Worm (Caenorhabditis elegans) whole organism, young adult: Measurements from ENCODE around the gene srx-116.

Source experiments
- C06A6.2 ChIP-seq: fragments of 200-800 bp; sonication (Bioruptor generic); conservative IDR thresholded peaks from 2 replicates; pipeline ENCODE4 v1.3.6; 2022; ENCODE audit warnings: missing genetic modification characterization, missing compliant biosample characterization
- F22D6.2 ChIP-seq: sonication (generic microtip); optimal IDR thresholded peaks from 2 replicates; lab custom pipeline; 2016; ENCODE audit warnings: mild to moderate bottlenecking, missing genetic modification characterization, missing compliant biosample characterization
- F55B11.4 ChIP-seq: sonication (generic microtip); optimal IDR thresholded peaks from 2 replicates; lab custom pipeline; 2016; ENCODE audit warnings: missing compliant biosample characterization, missing genetic modification characterization, borderline replicate concordance; ENCODE audit not compliant: insufficient read depth
- Y53G8AR.9 ChIP-seq: fragments of 200-800 bp; sonication (Bioruptor generic); conservative IDR thresholded peaks from 2 replicates; pipeline ENCODE4 v1.3.6; 2022; ENCODE audit warnings: missing genetic modification reagents, missing genetic modification characterization, missing compliant biosample characterization
- Y56A3A.18 ChIP-seq: fragments of 200-800 bp; sonication (Bioruptor generic); IDR thresholded peaks from 2 replicates; pipeline ENCODE4 v1.3.6; 2022; ENCODE audit warnings: missing genetic modification reagents, missing genetic modification characterization, missing compliant biosample characterization
- ZK185.1 ChIP-seq: sonication (generic microtip); optimal IDR thresholded peaks from 2 replicates; lab custom pipeline; 2016; ENCODE audit warnings: mild to moderate bottlenecking, missing genetic modification characterization, missing compliant biosample characterization; ENCODE audit not compliant: poor library complexity, severe bottlenecking
- ama-1 ChIP-seq, 3 experiments: fragments of 150-350 bp in 1 of 3; sonication (generic microtip) in 2 of 3; optimal IDR thresholded peaks; 2 replicates each; lab custom pipeline; 2014 to 2018; ENCODE audit warnings: missing biosample characterization in 2 of 3, missing genetic modification characterization in 2 of 3, missing genetic modification reagents in 2 of 3
- aptf-3 ChIP-seq: fragments of 200-800 bp; sonication (Bioruptor generic); IDR thresholded peaks from 2 replicates; pipeline ENCODE4 v1.3.6; 2022; ENCODE audit warnings: missing genetic modification characterization, missing compliant biosample characterization
- atf-7 ChIP-seq: sonication (generic microtip); optimal IDR thresholded peaks from 2 replicates; lab custom pipeline; 2017; ENCODE audit warnings: mild to moderate bottlenecking, missing genetic modification characterization, missing compliant biosample characterization
- attf-5 ChIP-seq: fragments of 200-800 bp; sonication (Bioruptor generic); optimal IDR thresholded peaks from 2 replicates; lab custom pipeline; 2018; ENCODE audit warnings: mild to moderate bottlenecking, missing genetic modification characterization, missing compliant biosample characterization
- ccch-3 ChIP-seq: fragments of 200-800 bp; sonication (Bioruptor generic); optimal IDR thresholded peaks from 2 replicates; lab custom pipeline; 2018; ENCODE audit warnings: mild to moderate bottlenecking, missing genetic modification characterization, missing compliant biosample characterization
- ceh-27 ChIP-seq: fragments of 200-800 bp; sonication (Bioruptor generic); optimal IDR thresholded peaks from 2 replicates; lab custom pipeline; 2018; ENCODE audit warnings: mild to moderate bottlenecking, missing genetic modification characterization, moderate library complexity, missing compliant biosample characterization
- ceh-58 ChIP-seq: fragments of 200-800 bp; sonication (Bioruptor generic); IDR thresholded peaks from 2 replicates; pipeline ENCODE4 v1.3.6; 2022; ENCODE audit warnings: missing genetic modification characterization, missing compliant biosample characterization
- chd-7 ChIP-seq: sonication (generic microtip); optimal IDR thresholded peaks from 2 replicates; lab custom pipeline; 2016; ENCODE audit warnings: mild to moderate bottlenecking, missing genetic modification characterization, moderate library complexity, missing compliant biosample characterization
- dox-1 ChIP-seq: fragments of 200-800 bp; sonication (Bioruptor generic); IDR thresholded peaks from 2 replicates; pipeline ENCODE4 v1.3.6; 2022; ENCODE audit warnings: missing genetic modification reagents, missing genetic modification characterization, missing compliant biosample characterization
- dpff-1 ChIP-seq: sonication (generic microtip); optimal IDR thresholded peaks from 2 replicates; lab custom pipeline; 2017; ENCODE audit warnings: mild to moderate bottlenecking, missing genetic modification characterization, missing compliant biosample characterization
- dpl-1 ChIP-seq: fragments of 150-350 bp; optimal IDR thresholded peaks from 2 replicates; lab custom pipeline; 2014; ENCODE audit warnings: missing biosample characterization, missing genetic modification reagents, missing genetic modification characterization
- egl-18 ChIP-seq: fragments of 200-800 bp; sonication (Bioruptor generic); IDR thresholded peaks from 2 replicates; pipeline ENCODE4 v1.3.6; 2022; ENCODE audit warnings: missing genetic modification reagents, missing genetic modification characterization, missing compliant biosample characterization
- egrh-3 ChIP-seq: fragments of 200-800 bp; sonication (Bioruptor generic); IDR thresholded peaks from 2 replicates; pipeline ENCODE4 v1.3.6; 2022; ENCODE audit warnings: missing genetic modification reagents, missing genetic modification characterization, missing compliant biosample characterization
- gei-17 ChIP-seq: fragments of 200-800 bp; sonication (Bioruptor generic); optimal IDR thresholded peaks from 2 replicates; lab custom pipeline; 2018; ENCODE audit warnings: mild to moderate bottlenecking, missing genetic modification characterization, missing compliant biosample characterization
- him-1 ChIP-seq: sonication (generic microtip); optimal IDR thresholded peaks from 2 replicates; lab custom pipeline; 2016; ENCODE audit warnings: missing genotype, missing genetic modification reagents, missing genetic modification characterization, missing compliant biosample characterization
- hlh-12 ChIP-seq: sonication (generic microtip); optimal IDR thresholded peaks from 2 replicates; lab custom pipeline; 2016; ENCODE audit warnings: missing genetic modification characterization, missing compliant biosample characterization
- hlh-26 ChIP-seq: fragments of 200-800 bp; sonication (Bioruptor generic); conservative IDR thresholded peaks from 2 replicates; pipeline ENCODE4 v1.3.6; 2022; ENCODE audit warnings: missing genetic modification reagents, missing genetic modification characterization, missing compliant biosample characterization
- lin-26 ChIP-seq: fragments of 200-800 bp; sonication (Bioruptor generic); IDR thresholded peaks from 2 replicates; pipeline ENCODE4 v1.3.6; 2022; ENCODE audit warnings: missing genetic modification reagents, missing genetic modification characterization, missing compliant biosample characterization
- lin-54 ChIP-seq: fragments of 200-800 bp; sonication (Bioruptor generic); optimal IDR thresholded peaks from 2 replicates; lab custom pipeline; 2018; ENCODE audit warnings: mild to moderate bottlenecking, missing genetic modification characterization, missing compliant biosample characterization
- lsl-1 ChIP-seq: fragments of 200-800 bp; sonication (Bioruptor generic); optimal IDR thresholded peaks from 2 replicates; lab custom pipeline; 2018; ENCODE audit warnings: mild to moderate bottlenecking, missing genetic modification characterization, moderate library complexity, missing compliant biosample characterization
- lsy-27 ChIP-seq: sonication (generic microtip); optimal IDR thresholded peaks from 2 replicates; lab custom pipeline; 2017; ENCODE audit warnings: missing genetic modification characterization, mild to moderate bottlenecking, missing compliant biosample characterization, antibody characterized with exemption, missing genotype, borderline replicate concordance; ENCODE audit not compliant: insufficient read depth
- madf-6 ChIP-seq: fragments of 200-800 bp; sonication (Bioruptor generic); IDR thresholded peaks from 2 replicates; pipeline ENCODE4 v1.3.6; 2022; ENCODE audit warnings: missing genetic modification reagents, missing genetic modification characterization, missing compliant biosample characterization
- nfya-1 ChIP-seq: sonication (generic microtip); optimal IDR thresholded peaks from 2 replicates; lab custom pipeline; 2017; ENCODE audit warnings: antibody characterized with exemption, missing compliant biosample characterization, missing genetic modification characterization, borderline replicate concordance; ENCODE audit not compliant: insufficient read depth
- nfya-2 ChIP-seq: fragments of 200-800 bp; sonication (Bioruptor generic); IDR thresholded peaks from 2 replicates; pipeline ENCODE4 v1.3.6; 2022; ENCODE audit warnings: missing genetic modification reagents, missing genetic modification characterization, missing compliant biosample characterization
- nhr-120 ChIP-seq: fragments of 200-800 bp; sonication (Bioruptor generic); IDR thresholded peaks from 2 replicates; pipeline ENCODE4 v1.3.6; 2022; ENCODE audit warnings: missing genetic modification characterization, missing compliant biosample characterization
- nhr-80 ChIP-seq: sonication (generic microtip); optimal IDR thresholded peaks from 2 replicates; lab custom pipeline; 2016; ENCODE audit warnings: missing genetic modification characterization, missing compliant biosample characterization
- rcor-1 ChIP-seq: fragments of 200-800 bp; sonication (Bioruptor generic); IDR thresholded peaks from 2 replicates; pipeline ENCODE4 v1.3.6; 2022; ENCODE audit warnings: missing genetic modification reagents, missing genetic modification characterization, missing compliant biosample characterization
- sdz-38 ChIP-seq: sonication (generic microtip); optimal IDR thresholded peaks from 2 replicates; lab custom pipeline; 2016; ENCODE audit warnings: missing genotype, missing genetic modification characterization, missing compliant biosample characterization
- snpc-3.4 ChIP-seq: sonication (generic microtip); optimal IDR thresholded peaks from 2 replicates; lab custom pipeline; 2017; ENCODE audit warnings: missing genetic modification characterization, mild to moderate bottlenecking, missing compliant biosample characterization, antibody characterized with exemption, moderate library complexity, missing genotype, missing genetic modification reagents
- tbx-9 ChIP-seq: sonication (generic microtip); optimal IDR thresholded peaks from 2 replicates; lab custom pipeline; 2016; ENCODE audit warnings: borderline replicate concordance, missing genetic modification characterization, inconsistent platforms, missing compliant biosample characterization
- tlf-1 ChIP-seq: fragments of 200-800 bp; sonication (Bioruptor generic); optimal IDR thresholded peaks from 2 replicates; lab custom pipeline; 2018; ENCODE audit warnings: mild to moderate bottlenecking, missing genetic modification characterization, missing compliant biosample characterization
- zfh-2 ChIP-seq: fragments of 200-800 bp; sonication (Bioruptor generic); conservative IDR thresholded peaks from 2 replicates; pipeline ENCODE4 v1.3.6; 2022; ENCODE audit warnings: missing genetic modification reagents, missing genetic modification characterization, missing compliant biosample characterization
- ztf-22 ChIP-seq: fragments of 200-800 bp; sonication (Bioruptor generic); optimal IDR thresholded peaks from 2 replicates; lab custom pipeline; 2018; ENCODE audit warnings: mild to moderate bottlenecking, missing genetic modification characterization, moderate library complexity, missing compliant biosample characterization
- ztf-3 ChIP-seq: fragments of 200-800 bp; sonication (Bioruptor generic); optimal IDR thresholded peaks from 2 replicates; lab custom pipeline; 2018; ENCODE audit warnings: mild to moderate bottlenecking, missing genetic modification characterization, missing compliant biosample characterization
- ztf-6 ChIP-seq: fragments of 200-800 bp; sonication (Bioruptor generic); IDR thresholded peaks from 2 replicates; pipeline ENCODE4 v1.3.6; 2022; ENCODE audit warnings: missing genetic modification reagents, missing genetic modification characterization, missing compliant biosample characterization

Gene srx-116

DNA sequence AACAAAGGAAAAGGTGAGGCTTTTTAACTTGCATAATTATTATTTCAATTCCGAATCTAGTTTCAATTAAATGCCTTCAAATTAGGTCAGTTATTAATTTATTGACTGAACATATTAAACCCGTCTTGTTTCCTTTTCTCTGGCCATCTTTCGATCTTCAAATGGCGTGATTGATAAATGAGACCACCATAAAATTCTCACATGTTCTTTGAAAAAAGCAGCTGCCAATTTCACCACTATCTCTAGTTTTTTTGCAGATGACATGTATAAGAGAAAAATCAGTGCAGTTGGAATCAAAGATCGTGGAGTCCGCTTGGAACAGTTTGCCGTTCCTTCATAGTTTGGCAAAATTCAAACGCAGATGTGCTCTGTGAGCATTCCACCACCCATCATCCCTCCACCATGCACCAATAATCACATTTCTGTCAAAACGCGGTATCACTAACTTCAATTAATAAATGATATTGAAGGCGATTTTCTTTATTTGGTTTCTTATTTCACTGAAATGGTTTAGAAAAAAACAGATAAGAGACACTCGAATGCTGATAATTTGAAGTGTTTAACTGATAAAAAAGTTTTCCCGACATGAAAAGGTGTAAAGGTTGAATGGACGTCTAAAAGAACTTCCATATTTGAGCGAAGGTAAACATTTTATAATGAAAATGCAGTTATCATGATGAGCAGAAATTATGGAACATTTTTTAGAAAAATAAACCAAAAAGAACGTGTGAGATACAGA, 32.8 kb upstream of the srx-116 start:
- TF ChIP-seq ceh-58 (GFP tag; lab: Robert Waterston, UW) (no peak), dpl-1 (GFP tag; lab: Kevin White, UChicago) (no peak), F55B11.4 (no peak), ccch-3 (no peak), dox-1 (GFP tag; lab: Robert Waterston, UW) (no peak), nfya-2 (no peak), atf-7 (tag; lab: Kevin White, UChicago) (peak; percentile 0), aptf-3 (GFP tag; lab: Robert Waterston, UW) (no peak), zfh-2 (no peak), lsy-27 (tag; lab: Kevin White, UChicago) (no peak), egrh-3 (GFP tag; lab: Robert Waterston, UW) (no peak), chd-7 (no peak), ztf-6 (GFP tag; lab: Robert Waterston, UW) (no peak), hlh-26 (GFP tag; lab: Robert Waterston, UW) (no peak), ceh-27 (GFP tag; lab: Kevin White, UChicago) (no peak), C06A6.2 (GFP tag; lab: Robert Waterston, UW) (no peak), rcor-1 (GFP tag; lab: Robert Waterston, UW) (peak; percentile 14; the same call in 1 of the 2 replicates), lsl-1 (no peak), dpff-1 (tag; lab: Kevin White, UChicago) (no peak), ama-1 (optimal IDR thresholded peaks at IDR 0.05; lab: Kevin White, UChicago) (no peak), ama-1 (GFP tag; optimal IDR thresholded peaks at IDR 0.05; lab: Kevin White, UChicago) (no peak), lin-26 (GFP tag; lab: Robert Waterston, UW) (no peak), hlh-12 (tag; lab: Kevin White, UChicago) (no peak), gei-17 (GFP tag; lab: Kevin White, UChicago) (no peak), tbx-9 (no peak), nhr-120 (no peak), lin-54 (GFP tag; lab: Kevin White, UChicago) (no peak), ZK185.1 (tag; lab: Kevin White, UChicago) (peak; percentile 16), madf-6 (no peak), tlf-1 (no peak), Y53G8AR.9 (GFP tag; lab: Robert Waterston, UW) (no peak), attf-5 (GFP tag; lab: Kevin White, UChicago) (no peak), ztf-3 (GFP tag; lab: Kevin White, UChicago) (no peak), Y56A3A.18 (GFP tag; lab: Robert Waterston, UW) (no peak), egl-18 (GFP tag; lab: Robert Waterston, UW) (no peak), nhr-80 (tag; lab: Kevin White, UChicago) (peak; percentile 70), sdz-38 (tag; lab: Kevin White, UChicago) (no peak), F22D6.2 (no peak), him-1 (tag; lab: Kevin White, UChicago) (no peak), ztf-22 (peak; percentile 31), snpc-3.4 (tag; lab: Kevin White, UChicago) (no peak), nfya-1 (tag; lab: Kevin White, UChicago) (no peak)
